Worm (Caenorhabditis elegans) whole organism, mixed stage, embryonic: Measurements from ENCODE around the gene C46C2.3.

Experiments used
- blmp-1 ChIP-seq: fragments of 150-350 bp; optimal IDR thresholded peaks from 2 replicates; lab custom pipeline; 2014; ENCODE audit warnings: missing biosample characterization, missing genetic modification characterization
- ceh-39 ChIP-seq: fragments of 150-350 bp; optimal IDR thresholded peaks from 2 replicates; lab custom pipeline; 2014; ENCODE audit warnings: missing biosample characterization, missing genetic modification characterization
- ceh-43 ChIP-seq: fragments of 200-800 bp; sonication (Bioruptor generic); optimal IDR thresholded peaks from 2 replicates; lab custom pipeline; 2018; ENCODE audit warnings: mild to moderate bottlenecking, missing genetic modification characterization, moderate library complexity, missing compliant biosample characterization
- elt-1 ChIP-seq: sonication (generic microtip); optimal IDR thresholded peaks from 2 replicates; lab custom pipeline; 2017; ENCODE audit warnings: missing genetic modification characterization, mild to moderate bottlenecking, missing compliant biosample characterization, antibody characterized with exemption, moderate library complexity, borderline replicate concordance; ENCODE audit not compliant: insufficient read depth
- flh-1 ChIP-seq: fragments of 200-800 bp; sonication (Bioruptor generic); optimal IDR thresholded peaks from 2 replicates; lab custom pipeline; 2018; ENCODE audit warnings: mild to moderate bottlenecking, missing genetic modification characterization, moderate library complexity, missing compliant biosample characterization
- lsy-2 ChIP-seq: fragments of 150-350 bp; optimal IDR thresholded peaks from 2 replicates; lab custom pipeline; 2014; ENCODE audit warnings: missing biosample characterization, missing genetic modification characterization
- mep-1 ChIP-seq: fragments of 150-350 bp; optimal IDR thresholded peaks from 2 replicates; lab custom pipeline; 2017; ENCODE audit warnings: missing biosample characterization, missing genetic modification reagents, missing genetic modification characterization, inconsistent platforms
- nhr-12 ChIP-seq: fragments of 150-350 bp; optimal IDR thresholded peaks from 2 replicates; lab custom pipeline; 2014; ENCODE audit warnings: missing biosample characterization, missing genetic modification characterization
- nhr-237 ChIP-seq: fragments of 150-350 bp; optimal IDR thresholded peaks from 2 replicates; lab custom pipeline; 2014; ENCODE audit warnings: missing biosample characterization, missing genetic modification characterization
- pha-4 ChIP-seq: fragments of 150-350 bp; optimal IDR thresholded peaks from 2 replicates; lab custom pipeline; 2018; ENCODE audit warnings: missing biosample characterization, missing genetic modification reagents, missing genetic modification characterization
- sptf-1 ChIP-seq: sonication (generic microtip); optimal IDR thresholded peaks from 2 replicates; lab custom pipeline; 2017; ENCODE audit warnings: mild to moderate bottlenecking, missing genetic modification characterization, moderate library complexity, missing compliant biosample characterization
- tbx-8 ChIP-seq: fragments of 200-800 bp; sonication (Bioruptor generic); optimal IDR thresholded peaks from 2 replicates; lab custom pipeline; 2018; ENCODE audit warnings: mild to moderate bottlenecking, missing genetic modification characterization, moderate library complexity, missing compliant biosample characterization
- unc-39 ChIP-seq: fragments of 150-350 bp; optimal IDR thresholded peaks from 2 replicates; lab custom pipeline; 2014; ENCODE audit warnings: missing biosample characterization, missing genetic modification characterization
- unc-62 ChIP-seq: fragments of 150-350 bp; optimal IDR thresholded peaks from 2 replicates; lab custom pipeline; 2014; ENCODE audit warnings: missing biosample characterization, missing genetic modification reagents, missing genetic modification characterization

ce11 chrIV:9210841-9211240 lies 14.1 kb upstream of the C46C2.3 start:
- TF ChIP-seq blmp-1 (no peak), nhr-237 (no peak), lsy-2 (tag; lab: Kevin White, UChicago) (no peak), mep-1 (tag; lab: Kevin White, UChicago) (no peak), elt-1 (no peak), unc-39 (tag; lab: Kevin White, UChicago) (no peak), tbx-8 (GFP tag; lab: Kevin White, UChicago) (no peak), pha-4 (tag; lab: Kevin White, UChicago) (no peak), ceh-39 (tag; lab: Kevin White, UChicago) (no peak), sptf-1 (no peak), nhr-12 (tag; lab: Kevin White, UChicago) (no peak), ceh-43 (GFP tag; lab: Kevin White, UChicago) (no peak), unc-62 (GFP tag; lab: Kevin White, UChicago) (no peak), flh-1 (no peak)
